Worm (Caenorhabditis elegans) whole organism, L4 larva: ENCODE data around the gene D1044.6.
A peak's percentile ranks its signal among the peaks of the same experiment; 100 is the strongest.

Experiments used
- F26F4.8 ChIP-seq: fragments of 200-800 bp; sonication (Bioruptor generic); conservative IDR thresholded peaks from 2 replicates; pipeline ENCODE4 v1.3.6; 2022; ENCODE audit warnings: missing genetic modification characterization, missing compliant biosample characterization
- F49E8.2 ChIP-seq: sonication (generic microtip); optimal IDR thresholded peaks from 2 replicates; lab custom pipeline; 2016; ENCODE audit warnings: missing compliant biosample characterization, mild to moderate bottlenecking, missing genetic modification characterization, borderline replicate concordance
- Y48G9A.11 ChIP-seq: fragments of 200-800 bp; sonication (Bioruptor generic); IDR thresholded peaks from 2 replicates; pipeline ENCODE4 v1.3.6; 2022; ENCODE audit warnings: missing genetic modification reagents, missing genetic modification characterization, missing compliant biosample characterization
- ZK546.5 ChIP-seq, 2 experiments: sonication (generic microtip); optimal IDR thresholded peaks; 2 replicates each; lab custom pipeline; 2017; ENCODE audit warnings: missing biosample characterization in 2 of 2, missing genetic modification characterization in 2 of 2
- aha-1 ChIP-seq: fragments of 150-350 bp; peaks from one replicate; lab custom pipeline; 2014; ENCODE audit warnings: missing biosample characterization, missing genetic modification characterization
- aly-2 ChIP-seq: sonication (generic microtip); optimal IDR thresholded peaks from 2 replicates; lab custom pipeline; 2018; ENCODE audit warnings: missing biosample characterization, missing genetic modification characterization
- arid-1 ChIP-seq: fragments of 200-800 bp; sonication (Bioruptor generic); conservative IDR thresholded peaks from 2 replicates; pipeline ENCODE4 v1.3.6; 2022; ENCODE audit warnings: missing genetic modification reagents, missing genetic modification characterization, missing compliant biosample characterization
- attf-4 ChIP-seq: sonication (generic microtip); optimal IDR thresholded peaks from 3 replicates; lab custom pipeline; 2017; ENCODE audit warnings: missing biosample characterization, missing genetic modification characterization
- cey-2 ChIP-seq: sonication (generic microtip); optimal IDR thresholded peaks from 3 replicates; lab custom pipeline; 2017; ENCODE audit warnings: missing genetic modification characterization, mild to moderate bottlenecking, missing compliant biosample characterization, antibody characterized with exemption, borderline replicate concordance; ENCODE audit not compliant: insufficient read depth
- ctbp-1 ChIP-seq: fragments of 200-800 bp; sonication (Bioruptor generic); IDR thresholded peaks from 2 replicates; pipeline ENCODE4 v1.3.6; 2022; ENCODE audit warnings: missing genetic modification reagents, missing genetic modification characterization, missing compliant biosample characterization
- daf-16 ChIP-seq, 3 experiments: sonication (generic microtip); optimal IDR thresholded peaks; 2 replicates each; lab custom pipeline; 2016 to 2017; ENCODE audit warnings: missing genetic modification characterization in 3 of 3, missing genetic modification reagents in 3 of 3, mild to moderate bottlenecking in 2 of 3, missing compliant biosample characterization in 2 of 3, missing biosample characterization in 1 of 3, moderate library complexity in 1 of 3
- daf-19 ChIP-seq: fragments of 200-800 bp; sonication (Bioruptor generic); conservative IDR thresholded peaks from 2 replicates; pipeline ENCODE4 v1.3.6; 2022; ENCODE audit warnings: missing genetic modification characterization, missing compliant biosample characterization
- dmd-6 ChIP-seq: fragments of 200-800 bp; sonication (Bioruptor generic); IDR thresholded peaks from 2 replicates; pipeline ENCODE4 v1.3.6; 2022; ENCODE audit warnings: missing genetic modification reagents, missing genetic modification characterization, missing compliant biosample characterization
- dpl-1 ChIP-seq: fragments of 150-350 bp; optimal IDR thresholded peaks from 2 replicates; lab custom pipeline; 2014; ENCODE audit warnings: missing biosample characterization, missing genetic modification reagents, missing genetic modification characterization
- duxl-1 ChIP-seq: sonication (generic microtip); optimal IDR thresholded peaks from 2 replicates; lab custom pipeline; 2016; ENCODE audit warnings: mild to moderate bottlenecking, missing genetic modification characterization, moderate library complexity, missing compliant biosample characterization; ENCODE audit not compliant: poor library complexity
- dve-1 ChIP-seq: sonication (generic microtip); optimal IDR thresholded peaks from 2 replicates; lab custom pipeline; 2017; ENCODE audit warnings: antibody characterized with exemption, mild to moderate bottlenecking, missing genetic modification characterization, missing compliant biosample characterization; ENCODE audit not compliant: insufficient read depth
- fkh-10 ChIP-seq: fragments of 150-350 bp; optimal IDR thresholded peaks from 2 replicates; lab custom pipeline; 2014; ENCODE audit warnings: missing biosample characterization, missing genetic modification reagents, missing genetic modification characterization
- fos-1 ChIP-seq: fragments of 150-350 bp; optimal IDR thresholded peaks from 2 replicates; lab custom pipeline; 2014; ENCODE audit warnings: missing biosample characterization, missing genetic modification characterization
- hif-1 ChIP-seq, 2 experiments: sonication (generic microtip); optimal IDR thresholded peaks; 2 replicates each; lab custom pipeline; 2016 to 2017; ENCODE audit warnings: missing compliant biosample characterization in 2 of 2, missing genetic modification characterization in 2 of 2, missing genetic modification reagents in 2 of 2, missing genotype in 2 of 2, mild to moderate bottlenecking in 1 of 2
- hlh-30 ChIP-seq: sonication (generic microtip); optimal IDR thresholded peaks from 2 replicates; lab custom pipeline; 2017; ENCODE audit warnings: antibody characterized with exemption, mild to moderate bottlenecking, missing genetic modification characterization, missing compliant biosample characterization; ENCODE audit not compliant: insufficient read depth
- lim-7 ChIP-seq: fragments of 200-800 bp; sonication (Bioruptor generic); IDR thresholded peaks from 2 replicates; pipeline ENCODE4 v1.3.6; 2022; ENCODE audit warnings: missing genetic modification characterization, missing compliant biosample characterization
- lin-1 ChIP-seq: fragments of 200-800 bp; sonication (Bioruptor generic); IDR thresholded peaks from 2 replicates; pipeline ENCODE4 v1.3.6; 2022; ENCODE audit warnings: missing genetic modification reagents, missing genetic modification characterization, missing compliant biosample characterization
- lin-38 ChIP-seq: fragments of 200-800 bp; sonication (Bioruptor generic); IDR thresholded peaks from 2 replicates; pipeline ENCODE4 v1.3.6; 2022; ENCODE audit warnings: missing genetic modification reagents, missing genetic modification characterization, missing compliant biosample characterization
- lir-3 ChIP-seq: sonication (generic microtip); optimal IDR thresholded peaks from 2 replicates; lab custom pipeline; 2016; ENCODE audit warnings: mild to moderate bottlenecking, missing genetic modification characterization, missing compliant biosample characterization
- lsy-2 ChIP-seq, 2 experiments: fragments of 150-350 bp in 1 of 2; sonication (generic microtip) in 1 of 2; optimal IDR thresholded peaks; 2 replicates each; lab custom pipeline; 2014 to 2017; ENCODE audit warnings: missing biosample characterization in 2 of 2, missing genetic modification characterization in 2 of 2
- mdl-1 ChIP-seq, 2 experiments: fragments of 150-350 bp in 1 of 2; sonication (generic microtip) in 1 of 2; optimal IDR thresholded peaks; 2 replicates each; lab custom pipeline; 2014 to 2017; ENCODE audit warnings: missing biosample characterization in 2 of 2, missing genetic modification characterization in 2 of 2
- mdt-29 ChIP-seq: fragments of 200-800 bp; sonication (Bioruptor generic); IDR thresholded peaks from 2 replicates; pipeline ENCODE4 v1.3.6; 2022; ENCODE audit warnings: missing genetic modification reagents, missing genetic modification characterization, missing compliant biosample characterization
- mep-1 ChIP-seq: fragments of 150-350 bp; sonication (generic microtip); optimal IDR thresholded peaks from 3 replicates; lab custom pipeline; 2014; ENCODE audit warnings: missing biosample characterization, missing genetic modification characterization
- mes-2 ChIP-seq: sonication (generic microtip); optimal IDR thresholded peaks from 2 replicates; lab custom pipeline; 2016; ENCODE audit warnings: missing genotype, mild to moderate bottlenecking, missing genetic modification characterization, missing compliant biosample characterization; ENCODE audit not compliant: poor library complexity, severe bottlenecking
- mxl-3 ChIP-seq: fragments of 200-800 bp; sonication (Bioruptor generic); optimal IDR thresholded peaks from 2 replicates; lab custom pipeline; 2018; ENCODE audit warnings: mild to moderate bottlenecking, missing genetic modification characterization, missing compliant biosample characterization
- nhr-10 ChIP-seq: fragments of 150-350 bp; optimal IDR thresholded peaks from 2 replicates; lab custom pipeline; 2014; ENCODE audit warnings: missing biosample characterization, missing genetic modification characterization
- nhr-102 ChIP-seq: sonication (generic microtip); optimal IDR thresholded peaks from 2 replicates; lab custom pipeline; 2016; ENCODE audit warnings: mild to moderate bottlenecking, missing genetic modification characterization, moderate library complexity, missing compliant biosample characterization
- nhr-25 ChIP-seq: sonication (generic microtip); optimal IDR thresholded peaks from 2 replicates; lab custom pipeline; 2017; ENCODE audit warnings: missing genetic modification characterization, mild to moderate bottlenecking, missing compliant biosample characterization, antibody characterized with exemption, moderate library complexity, borderline replicate concordance; ENCODE audit not compliant: insufficient read depth
- nhr-28 ChIP-seq: fragments of 150-350 bp; optimal IDR thresholded peaks from 2 replicates; lab custom pipeline; 2014; ENCODE audit warnings: missing biosample characterization, missing genetic modification characterization
- nhr-42 ChIP-seq: fragments of 200-800 bp; sonication (Bioruptor generic); IDR thresholded peaks from 2 replicates; pipeline ENCODE4 v1.3.6; 2022; ENCODE audit warnings: missing genetic modification characterization, missing compliant biosample characterization
- nhr-48 ChIP-seq: sonication (generic microtip); optimal IDR thresholded peaks from 2 replicates; lab custom pipeline; 2016; ENCODE audit warnings: mild to moderate bottlenecking, missing genetic modification characterization, missing compliant biosample characterization
- pha-4 ChIP-seq, 2 experiments: fragments of 150-350 bp in 1 of 2; fragments of 200-800 bp in 1 of 2; sonication (Bioruptor generic) in 1 of 2; IDR thresholded peaks in 1 of 2; optimal IDR thresholded peaks in 1 of 2; 2 replicates each; pipeline versions ENCODE4 v1.3.6 to Lab custom; 2014 to 2022; ENCODE audit warnings: missing genetic modification characterization in 2 of 2, missing genetic modification reagents in 2 of 2, missing biosample characterization in 1 of 2, missing compliant biosample characterization in 1 of 2
- php-3 ChIP-seq: fragments of 200-800 bp; sonication (Bioruptor generic); IDR thresholded peaks from 2 replicates; pipeline ENCODE4 v1.3.6; 2022; ENCODE audit warnings: missing genetic modification reagents, missing genetic modification characterization, missing compliant biosample characterization
- pqm-1 ChIP-seq: sonication (generic microtip); optimal IDR thresholded peaks from 2 replicates; lab custom pipeline; 2017; ENCODE audit warnings: missing biosample characterization, missing genetic modification characterization
- spr-3 ChIP-seq: fragments of 200-800 bp; sonication (Bioruptor generic); optimal IDR thresholded peaks from 2 replicates; lab custom pipeline; 2018; ENCODE audit warnings: mild to moderate bottlenecking, missing genetic modification characterization, missing compliant biosample characterization
- zfp-3 ChIP-seq: fragments of 200-800 bp; sonication (Bioruptor generic); conservative IDR thresholded peaks from 2 replicates; pipeline ENCODE4 v1.3.6; 2022; ENCODE audit warnings: missing genetic modification reagents, missing genetic modification characterization, missing compliant biosample characterization
- zip-11 ChIP-seq: fragments of 200-800 bp; sonication (Bioruptor generic); IDR thresholded peaks from 2 replicates; pipeline ENCODE4 v1.3.6; 2022; ENCODE audit warnings: missing genetic modification characterization, missing compliant biosample characterization
- ztf-11 ChIP-seq: fragments of 150-350 bp; optimal IDR thresholded peaks from 2 replicates; lab custom pipeline; 2014; ENCODE audit warnings: missing biosample characterization, missing genetic modification characterization

D1044.6 gene

ce11 chrIII:5504164-5504563, 38.8 kb downstream of the D1044.6 start (continued):
- peak in 1 of 2 experiments; percentile 14 for TF ChIP-seq hif-1 (tag; optimal IDR thresholded peaks at IDR 0.05; lab: Kevin White, UChicago)
- peak; percentile 20 for TF ChIP-seq mep-1 (tag; lab: Kevin White, UChicago)
- peak; percentile 56 for TF ChIP-seq nhr-25 (tag; lab: Kevin White, UChicago)
- TF ChIP-seq dmd-6 (GFP tag; lab: Robert Waterston, UW) = peak; percentile 13; the same call in 1 of the 2 replicates
- TF ChIP-seq lim-7 (GFP tag; lab: Robert Waterston, UW) = no peak
- TF ChIP-seq pqm-1 (tag; lab: Kevin White, UChicago) = peak; percentile 31
- peak; percentile 43; the same call in 1 of the 2 replicates for TF ChIP-seq ctbp-1 (GFP tag; lab: Robert Waterston, UW)
- no peak for TF ChIP-seq daf-16 (GFP tag; optimal IDR thresholded peaks at IDR 0.05; lab: Kevin White, UChicago)
- TF ChIP-seq daf-16 (tag; optimal IDR thresholded peaks at IDR 0.05; lab: Kevin White, UChicago) = peak; percentile 34
- TF ChIP-seq dve-1 (tag; lab: Kevin White, UChicago) = peak; percentile 77
- no peak for TF ChIP-seq pha-4 (GFP tag; IDR thresholded peaks at IDR 0.05; lab: Robert Waterston, UW)
- no peak for TF ChIP-seq pha-4 (tag; optimal IDR thresholded peaks at IDR 0.05; lab: Kevin White, UChicago)
- TF ChIP-seq aha-1 (tag; lab: Kevin White, UChicago) = peak; percentile 54
- TF ChIP-seq mes-2 (tag; lab: Kevin White, UChicago) = peak; percentile 46
- 0 out of 2 replicates have a peak, but pooled peaks have one; percentile 7 for TF ChIP-seq zfp-3
- TF ChIP-seq lir-3 (tag; lab: Kevin White, UChicago) = no peak
- no peak for TF ChIP-seq ztf-11
- no peak for TF ChIP-seq arid-1 (GFP tag; lab: Robert Waterston, UW)
- TF ChIP-seq ZK546.5 (tag; optimal IDR thresholded peaks at IDR 0.05; lab: Kevin White, UChicago) = no peak
- TF ChIP-seq zip-11 (GFP tag; lab: Robert Waterston, UW) = no peak
- no peak for TF ChIP-seq Y48G9A.11 (GFP tag; lab: Robert Waterston, UW)
- TF ChIP-seq dpl-1 = peak; percentile 44
- peak in 1 of 2 experiments; percentile 41 for TF ChIP-seq mdl-1 (tag; optimal IDR thresholded peaks at IDR 0.05; lab: Kevin White, UChicago)
- TF ChIP-seq nhr-42 (GFP tag; lab: Robert Waterston, UW) = no peak
- TF ChIP-seq daf-19 (GFP tag; lab: Robert Waterston, UW) = no peak

ce11 chrIII:5503669-5504068, 39.3 kb downstream of the D1044.6 start:
- TF ChIP-seq duxl-1 = no peak
- TF ChIP-seq mes-2 (tag; lab: Kevin White, UChicago) = peak; percentile 37
- TF ChIP-seq attf-4 (tag; lab: Kevin White, UChicago) = no peak
- peak; percentile 30 for TF ChIP-seq F49E8.2 (tag; lab: Kevin White, UChicago)
- no peak for TF ChIP-seq lin-1 (GFP tag; lab: Robert Waterston, UW)
- TF ChIP-seq nhr-48 = no peak
- no peak for TF ChIP-seq nhr-102 (tag; lab: Kevin White, UChicago)
- TF ChIP-seq aly-2 (tag; lab: Kevin White, UChicago) = no peak
- TF ChIP-seq aha-1 (tag; lab: Kevin White, UChicago) = peak; percentile 68
- TF ChIP-seq spr-3 (GFP tag; lab: Kevin White, UChicago) = no peak
- peak; percentile 81 for TF ChIP-seq Y48G9A.11 (GFP tag; lab: Robert Waterston, UW)
- no peak for TF ChIP-seq zfp-3
- peak; percentile 25 for TF ChIP-seq lin-38
- no peak for TF ChIP-seq F26F4.8
- TF ChIP-seq, all 104 proteins: peak for 5

ce11 chrIII:5502915-5503575, 39.9 kb downstream of the D1044.6 start:
- peak; percentile 46 for TF ChIP-seq fkh-10
- peak in 1 of 2 experiments; percentile 48 for TF ChIP-seq hif-1 (tag; optimal IDR thresholded peaks at IDR 0.05; lab: Kevin White, UChicago)
- TF ChIP-seq dve-1 (tag; lab: Kevin White, UChicago) = peak; percentile 92
- TF ChIP-seq mdt-29 = peak; percentile 57; the same call in 1 of the 2 replicates
- peak; percentile 65 for TF ChIP-seq nhr-10 (tag; lab: Kevin White, UChicago)
- peak; percentile 91 for TF ChIP-seq hlh-30 (tag; lab: Kevin White, UChicago)
- peak; percentile 49 for TF ChIP-seq nhr-48
- peak; percentile 34 for TF ChIP-seq cey-2 (tag; lab: Kevin White, UChicago)
- TF ChIP-seq arid-1 (GFP tag; lab: Robert Waterston, UW) = no peak
- TF ChIP-seq dmd-6 (GFP tag; lab: Robert Waterston, UW) = peak; percentile 76
- TF ChIP-seq dpl-1 = peak; percentile 15
- TF ChIP-seq fos-1 (tag; lab: Kevin White, UChicago) = no peak
- TF ChIP-seq nhr-28 = peak; percentile 67
- TF ChIP-seq mxl-3 = peak; percentile 58
- TF ChIP-seq ZK546.5 (tag; optimal IDR thresholded peaks at IDR 0.05; lab: Kevin White, UChicago) = no peak
- TF ChIP-seq php-3 (GFP tag; lab: Robert Waterston, UW) = peak; percentile 79
- peak; percentile 98 for TF ChIP-seq aha-1 (tag; lab: Kevin White, UChicago)
- TF ChIP-seq lsy-2 (tag; optimal IDR thresholded peaks at IDR 0.05; lab: Kevin White, UChicago) = peak; percentile 57 to 63
